Worm (Caenorhabditis elegans) whole organism, L4 larva: ENCODE measurements around the gene qdpr-1.
A peak's percentile ranks its signal among the peaks of the same experiment; 100 is the strongest.

ENCODE experiments used
- D1046.2 ChIP-seq: fragments of 200-800 bp; sonication (Bioruptor generic); IDR thresholded peaks from 2 replicates; pipeline ENCODE4 v1.3.6; 2022; ENCODE audit warnings: missing genetic modification characterization, missing compliant biosample characterization
- F26F4.8 ChIP-seq: fragments of 200-800 bp; sonication (Bioruptor generic); conservative IDR thresholded peaks from 2 replicates; pipeline ENCODE4 v1.3.6; 2022; ENCODE audit warnings: missing genetic modification characterization, missing compliant biosample characterization
- F37D6.2 ChIP-seq: sonication (generic microtip); optimal IDR thresholded peaks from 2 replicates; lab custom pipeline; 2016; ENCODE audit warnings: mild to moderate bottlenecking, missing genetic modification characterization, missing compliant biosample characterization
- F49E8.2 ChIP-seq: sonication (generic microtip); optimal IDR thresholded peaks from 2 replicates; lab custom pipeline; 2016; ENCODE audit warnings: missing compliant biosample characterization, mild to moderate bottlenecking, missing genetic modification characterization, borderline replicate concordance
- T26A8.4 ChIP-seq: fragments of 200-800 bp; sonication (Bioruptor generic); IDR thresholded peaks from 2 replicates; pipeline ENCODE4 v1.3.6; 2022; ENCODE audit warnings: missing genetic modification characterization, missing compliant biosample characterization
- Y105C5A.15 ChIP-seq: fragments of 200-800 bp; sonication (Bioruptor generic); IDR thresholded peaks from 2 replicates; pipeline ENCODE4 v1.3.6; 2022; ENCODE audit warnings: missing genetic modification characterization, missing compliant biosample characterization
- Y48G9A.11 ChIP-seq: fragments of 200-800 bp; sonication (Bioruptor generic); IDR thresholded peaks from 2 replicates; pipeline ENCODE4 v1.3.6; 2022; ENCODE audit warnings: missing genetic modification reagents, missing genetic modification characterization, missing compliant biosample characterization
- ZK337.2 ChIP-seq: fragments of 200-800 bp; sonication (Bioruptor generic); IDR thresholded peaks from 2 replicates; pipeline ENCODE4 v1.3.6; 2022; ENCODE audit warnings: missing genetic modification reagents, missing genetic modification characterization, missing compliant biosample characterization
- aha-1 ChIP-seq: fragments of 150-350 bp; peaks from one replicate; lab custom pipeline; 2014; ENCODE audit warnings: missing biosample characterization, missing genetic modification characterization
- aly-2 ChIP-seq: sonication (generic microtip); optimal IDR thresholded peaks from 2 replicates; lab custom pipeline; 2018; ENCODE audit warnings: missing biosample characterization, missing genetic modification characterization
- ama-1 ChIP-seq: fragments of 150-350 bp; optimal IDR thresholded peaks from 2 replicates; lab custom pipeline; 2014; ENCODE audit warnings: inconsistent platforms, mixed read lengths
- ceh-28 ChIP-seq: fragments of 150-350 bp; optimal IDR thresholded peaks from 2 replicates; lab custom pipeline; 2014; ENCODE audit warnings: missing biosample characterization, missing genetic modification reagents, missing genetic modification characterization
- ceh-32 ChIP-seq: sonication (generic microtip); optimal IDR thresholded peaks from 2 replicates; lab custom pipeline; 2016; ENCODE audit warnings: mild to moderate bottlenecking, missing genetic modification characterization, missing compliant biosample characterization; ENCODE audit not compliant: poor library complexity
- ceh-82 ChIP-seq: sonication (generic microtip); optimal IDR thresholded peaks from 2 replicates; lab custom pipeline; 2017; ENCODE audit warnings: missing biosample characterization, missing genetic modification characterization
- ctbp-1 ChIP-seq: fragments of 200-800 bp; sonication (Bioruptor generic); IDR thresholded peaks from 2 replicates; pipeline ENCODE4 v1.3.6; 2022; ENCODE audit warnings: missing genetic modification reagents, missing genetic modification characterization, missing compliant biosample characterization
- daf-16 ChIP-seq, 3 experiments: sonication (generic microtip); optimal IDR thresholded peaks; 2 replicates each; lab custom pipeline; 2016 to 2017; ENCODE audit warnings: missing genetic modification characterization in 3 of 3, missing genetic modification reagents in 3 of 3, mild to moderate bottlenecking in 2 of 3, missing compliant biosample characterization in 2 of 3, missing biosample characterization in 1 of 3, moderate library complexity in 1 of 3
- daf-19 ChIP-seq: fragments of 200-800 bp; sonication (Bioruptor generic); conservative IDR thresholded peaks from 2 replicates; pipeline ENCODE4 v1.3.6; 2022; ENCODE audit warnings: missing genetic modification characterization, missing compliant biosample characterization
- dpl-1 ChIP-seq: fragments of 150-350 bp; optimal IDR thresholded peaks from 2 replicates; lab custom pipeline; 2014; ENCODE audit warnings: missing biosample characterization, missing genetic modification reagents, missing genetic modification characterization
- dve-1 ChIP-seq: sonication (generic microtip); optimal IDR thresholded peaks from 2 replicates; lab custom pipeline; 2017; ENCODE audit warnings: antibody characterized with exemption, mild to moderate bottlenecking, missing genetic modification characterization, missing compliant biosample characterization; ENCODE audit not compliant: insufficient read depth
- egl-27 ChIP-seq: sonication (generic microtip); optimal IDR thresholded peaks from 3 replicates; lab custom pipeline; 2017; ENCODE audit warnings: missing biosample characterization, missing genetic modification reagents, missing genetic modification characterization
- fkh-10 ChIP-seq: fragments of 150-350 bp; optimal IDR thresholded peaks from 2 replicates; lab custom pipeline; 2014; ENCODE audit warnings: missing biosample characterization, missing genetic modification reagents, missing genetic modification characterization
- gei-8 ChIP-seq: fragments of 200-800 bp; sonication (Bioruptor generic); optimal IDR thresholded peaks from 2 replicates; lab custom pipeline; 2018; ENCODE audit warnings: mild to moderate bottlenecking, missing genetic modification characterization, missing compliant biosample characterization
- hif-1 ChIP-seq, 2 experiments: sonication (generic microtip); optimal IDR thresholded peaks; 2 replicates each; lab custom pipeline; 2016 to 2017; ENCODE audit warnings: missing compliant biosample characterization in 2 of 2, missing genetic modification characterization in 2 of 2, missing genetic modification reagents in 2 of 2, missing genotype in 2 of 2, mild to moderate bottlenecking in 1 of 2
- lin-13 ChIP-seq: fragments of 150-350 bp; optimal IDR thresholded peaks from 2 replicates; lab custom pipeline; 2014; ENCODE audit warnings: missing biosample characterization, missing genetic modification reagents, missing genetic modification characterization
- lin-29 ChIP-seq: fragments of 200-800 bp; sonication (Bioruptor generic); IDR thresholded peaks from 2 replicates; pipeline ENCODE4 v1.3.6; 2022; ENCODE audit warnings: missing genetic modification reagents, missing genetic modification characterization, missing compliant biosample characterization
- lin-38 ChIP-seq: fragments of 200-800 bp; sonication (Bioruptor generic); IDR thresholded peaks from 2 replicates; pipeline ENCODE4 v1.3.6; 2022; ENCODE audit warnings: missing genetic modification reagents, missing genetic modification characterization, missing compliant biosample characterization
- lsy-2 ChIP-seq, 2 experiments: fragments of 150-350 bp in 1 of 2; sonication (generic microtip) in 1 of 2; optimal IDR thresholded peaks; 2 replicates each; lab custom pipeline; 2014 to 2017; ENCODE audit warnings: missing biosample characterization in 2 of 2, missing genetic modification characterization in 2 of 2
- madf-9 ChIP-seq: fragments of 200-800 bp; sonication (Bioruptor generic); conservative IDR thresholded peaks from 2 replicates; pipeline ENCODE4 v1.3.6; 2022; ENCODE audit warnings: missing genetic modification reagents, missing genetic modification characterization, missing compliant biosample characterization
- mxl-2 ChIP-seq: fragments of 200-800 bp; sonication (Bioruptor generic); conservative IDR thresholded peaks from 2 replicates; pipeline ENCODE4 v1.3.6; 2022; ENCODE audit warnings: missing genetic modification reagents, missing genetic modification characterization, missing compliant biosample characterization
- mxl-3 ChIP-seq: fragments of 200-800 bp; sonication (Bioruptor generic); optimal IDR thresholded peaks from 2 replicates; lab custom pipeline; 2018; ENCODE audit warnings: mild to moderate bottlenecking, missing genetic modification characterization, missing compliant biosample characterization
- nhr-11 ChIP-seq: fragments of 150-350 bp; optimal IDR thresholded peaks from 2 replicates; lab custom pipeline; 2014; ENCODE audit warnings: missing biosample characterization, missing genetic modification characterization
- nhr-111 ChIP-seq: fragments of 200-800 bp; sonication (Bioruptor generic); optimal IDR thresholded peaks from 2 replicates; lab custom pipeline; 2018; ENCODE audit warnings: mild to moderate bottlenecking, missing genetic modification characterization, missing compliant biosample characterization
- nhr-237 ChIP-seq: sonication (generic microtip); optimal IDR thresholded peaks from 2 replicates; lab custom pipeline; 2017; ENCODE audit warnings: missing biosample characterization, missing genetic modification characterization
- nhr-28 ChIP-seq: fragments of 150-350 bp; optimal IDR thresholded peaks from 2 replicates; lab custom pipeline; 2014; ENCODE audit warnings: missing biosample characterization, missing genetic modification characterization
- nhr-41 ChIP-seq: fragments of 200-800 bp; sonication (Bioruptor generic); IDR thresholded peaks from 2 replicates; pipeline ENCODE4 v1.3.6; 2022; ENCODE audit warnings: missing genetic modification reagents, missing genetic modification characterization, missing compliant biosample characterization
- nhr-6 ChIP-seq: fragments of 150-350 bp; optimal IDR thresholded peaks from 2 replicates; lab custom pipeline; 2014; ENCODE audit warnings: missing biosample characterization, missing genetic modification characterization
- nhr-76 ChIP-seq: fragments of 150-350 bp; optimal IDR thresholded peaks from 2 replicates; lab custom pipeline; 2014; ENCODE audit warnings: missing biosample characterization, missing genetic modification characterization
- nhr-77 ChIP-seq: fragments of 150-350 bp; optimal IDR thresholded peaks from 2 replicates; lab custom pipeline; 2014; ENCODE audit warnings: missing biosample characterization, missing genetic modification characterization
- pha-4 ChIP-seq, 2 experiments: fragments of 150-350 bp in 1 of 2; fragments of 200-800 bp in 1 of 2; sonication (Bioruptor generic) in 1 of 2; IDR thresholded peaks in 1 of 2; optimal IDR thresholded peaks in 1 of 2; 2 replicates each; pipeline versions ENCODE4 v1.3.6 to Lab custom; 2014 to 2022; ENCODE audit warnings: missing genetic modification characterization in 2 of 2, missing genetic modification reagents in 2 of 2, missing biosample characterization in 1 of 2, missing compliant biosample characterization in 1 of 2
- php-3 ChIP-seq: fragments of 200-800 bp; sonication (Bioruptor generic); IDR thresholded peaks from 2 replicates; pipeline ENCODE4 v1.3.6; 2022; ENCODE audit warnings: missing genetic modification reagents, missing genetic modification characterization, missing compliant biosample characterization
- rbr-2 ChIP-seq: sonication (generic microtip); optimal IDR thresholded peaks from 2 replicates; lab custom pipeline; 2016; ENCODE audit warnings: missing genotype, missing genetic modification characterization, missing compliant biosample characterization
- saeg-2 ChIP-seq: fragments of 200-800 bp; sonication (Bioruptor generic); IDR thresholded peaks from 2 replicates; pipeline ENCODE4 v1.3.6; 2022; ENCODE audit warnings: missing genetic modification reagents, missing genetic modification characterization, missing compliant biosample characterization
- set-16 ChIP-seq: fragments of 200-800 bp; sonication (Bioruptor generic); IDR thresholded peaks from 2 replicates; pipeline ENCODE4 v1.3.6; 2022; ENCODE audit warnings: missing genetic modification reagents, missing genetic modification characterization, missing compliant biosample characterization
- snpc-4 ChIP-seq: fragments of 150-350 bp; optimal IDR thresholded peaks from 2 replicates; lab custom pipeline; 2014; ENCODE audit warnings: missing biosample characterization, missing genetic modification characterization
- tag-97 ChIP-seq: fragments of 200-800 bp; sonication (Bioruptor generic); IDR thresholded peaks from 2 replicates; pipeline ENCODE4 v1.3.6; 2022; ENCODE audit warnings: missing genetic modification characterization, missing compliant biosample characterization
- tra-1 ChIP-seq: fragments of 200-800 bp; sonication (Bioruptor generic); IDR thresholded peaks from 2 replicates; pipeline ENCODE4 v1.3.6; 2022; ENCODE audit warnings: missing genetic modification reagents, missing genetic modification characterization, missing compliant biosample characterization
- unc-130 ChIP-seq: sonication (generic microtip); optimal IDR thresholded peaks from 2 replicates; lab custom pipeline; 2016; ENCODE audit warnings: missing genetic modification reagents, missing genetic modification characterization, missing compliant biosample characterization
- unc-39 ChIP-seq: sonication (generic microtip); optimal IDR thresholded peaks from 2 replicates; lab custom pipeline; 2017; ENCODE audit warnings: missing biosample characterization, missing genetic modification characterization
- vab-7 ChIP-seq: fragments of 200-800 bp; sonication (Bioruptor generic); IDR thresholded peaks from 2 replicates; pipeline ENCODE4 v1.3.6; 2022; ENCODE audit warnings: missing genetic modification reagents, missing genetic modification characterization, missing compliant biosample characterization
- zag-1 ChIP-seq: fragments of 150-350 bp; optimal IDR thresholded peaks from 2 replicates; lab custom pipeline; 2014; ENCODE audit warnings: missing biosample characterization, missing genetic modification characterization
- zip-11 ChIP-seq: fragments of 200-800 bp; sonication (Bioruptor generic); IDR thresholded peaks from 2 replicates; pipeline ENCODE4 v1.3.6; 2022; ENCODE audit warnings: missing genetic modification characterization, missing compliant biosample characterization

Gene qdpr-1

DNA sequence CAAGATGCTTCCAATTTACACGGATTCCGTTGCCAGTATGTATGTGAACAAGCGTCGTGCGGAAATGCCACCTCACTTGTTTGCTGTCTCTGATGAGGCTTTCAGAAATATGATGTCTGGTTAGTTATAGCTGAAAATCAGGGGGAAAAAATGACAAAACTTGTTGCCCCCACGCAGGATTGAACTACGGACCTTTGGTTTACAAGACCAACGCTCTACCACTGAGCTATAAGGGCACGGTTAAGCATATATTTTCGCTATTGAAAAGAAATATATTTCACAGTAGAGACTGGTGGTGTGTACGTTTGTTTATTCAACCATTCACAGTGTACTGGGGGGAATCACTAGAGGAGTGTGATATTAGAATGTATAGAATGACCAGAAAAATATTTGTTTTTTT, 17.5 kb downstream of the qdpr-1 start (continued):
- TF ChIP-seq ceh-82 = no peak
- TF ChIP-seq hif-1 (tag; optimal IDR thresholded peaks at IDR 0.05; lab: Kevin White, UChicago) = no peak
- TF ChIP-seq tag-97 (GFP tag; lab: Robert Waterston, UW) = no peak
- TF ChIP-seq madf-9 = no peak; the same call in 1 of the 2 replicates
- TF ChIP-seq gei-8 (GFP tag; lab: Kevin White, UChicago) = no peak
- no peak for TF ChIP-seq aha-1 (tag; lab: Kevin White, UChicago)
- no peak for TF ChIP-seq ctbp-1
- no peak for TF ChIP-seq ceh-28 (tag; lab: Kevin White, UChicago)
- TF ChIP-seq ama-1 (lab: Kevin White, UChicago) = no peak
- no peak for TF ChIP-seq php-3 (GFP tag; lab: Robert Waterston, UW)
- TF ChIP-seq set-16 (GFP tag; lab: Robert Waterston, UW) = no peak
- peak; percentile 62; the same call in 1 of the 2 replicates for TF ChIP-seq vab-7 (GFP tag; lab: Robert Waterston, UW)
- no peak for TF ChIP-seq zip-11 (GFP tag; lab: Robert Waterston, UW)
- no peak for TF ChIP-seq zag-1
- no peak for TF ChIP-seq saeg-2 (GFP tag; lab: Robert Waterston, UW)
- no peak for TF ChIP-seq nhr-237
- TF ChIP-seq lin-38 (GFP tag; lab: Robert Waterston, UW) = no peak
- no peak for TF ChIP-seq nhr-41
- no peak for TF ChIP-seq D1046.2
- no peak for TF ChIP-seq daf-19
- TF ChIP-seq daf-16 (GFP tag; optimal IDR thresholded peaks at IDR 0.05; lab: Kevin White, UChicago) = peak in 1 of 2 experiments; percentile 42
- TF ChIP-seq daf-16 (tag; optimal IDR thresholded peaks at IDR 0.05; lab: Kevin White, UChicago) = no peak
- TF ChIP-seq ceh-32 (tag; lab: Kevin White, UChicago) = no peak
- 0 out of 2 replicates have a peak, but pooled peaks have one; percentile 30 for TF ChIP-seq T26A8.4 (GFP tag; lab: Robert Waterston, UW)
- no peak for TF ChIP-seq nhr-6 (tag; lab: Kevin White, UChicago)
- TF ChIP-seq nhr-11 = no peak
- no peak for TF ChIP-seq nhr-28 (tag; lab: Kevin White, UChicago)
- TF ChIP-seq nhr-76 (tag; lab: Kevin White, UChicago) = no peak
- no peak for TF ChIP-seq Y105C5A.15 (GFP tag; lab: Robert Waterston, UW)
- no peak for TF ChIP-seq dve-1 (tag; lab: Kevin White, UChicago)
- TF ChIP-seq mxl-3 (GFP tag; lab: Kevin White, UChicago) = no peak
- no peak for TF ChIP-seq snpc-4
- TF ChIP-seq dpl-1 = no peak
- no peak for TF ChIP-seq nhr-77 (tag; lab: Kevin White, UChicago)
- TF ChIP-seq fkh-10 = no peak
- 0 out of 2 replicates have a peak, but pooled peaks have one; percentile 12 for TF ChIP-seq tra-1
- TF ChIP-seq unc-130 (GFP tag; lab: Kevin White, UChicago) = no peak
- no peak for TF ChIP-seq rbr-2 (tag; lab: Kevin White, UChicago)
- TF ChIP-seq egl-27 = no peak
- TF ChIP-seq ZK337.2 (GFP tag; lab: Robert Waterston, UW) = no peak
- TF ChIP-seq F37D6.2 (tag; lab: Kevin White, UChicago) = no peak
- TF ChIP-seq F26F4.8 (GFP tag; lab: Robert Waterston, UW) = 0 out of 2 replicates have a peak, but pooled peaks have one; percentile 31
- TF ChIP-seq lin-13 (GFP tag; lab: Kevin White, UChicago) = peak; percentile 23
- TF ChIP-seq nhr-111 (GFP tag; lab: Kevin White, UChicago) = no peak
- TF ChIP-seq lsy-2 (tag; optimal IDR thresholded peaks at IDR 0.05; lab: Kevin White, UChicago) = no peak
- peak; percentile 24; the same call in 1 of the 2 replicates for TF ChIP-seq Y48G9A.11 (GFP tag; lab: Robert Waterston, UW)
- TF ChIP-seq mxl-2 (GFP tag; lab: Robert Waterston, UW) = no peak
- TF ChIP-seq F49E8.2 (tag; lab: Kevin White, UChicago) = peak; percentile 28
- no peak for TF ChIP-seq lin-29 (GFP tag; lab: Robert Waterston, UW)
- TF ChIP-seq unc-39 (tag; lab: Kevin White, UChicago) = no peak
- no peak for TF ChIP-seq aly-2
- TF ChIP-seq pha-4 (GFP tag; IDR thresholded peaks at IDR 0.05; lab: Robert Waterston, UW) = 0 out of 2 replicates have a peak, but pooled peaks have one; percentile 31
- no peak for TF ChIP-seq pha-4 (tag; optimal IDR thresholded peaks at IDR 0.05; lab: Kevin White, UChicago)
